Fruit fly (Drosophila melanogaster) whole organism, embryonic: ENCODE measurements around the gene CG43121.

Experiments
- Atf6 ChIP-seq: fragments of 200-800 bp; sonication (Bioruptor generic); IDR thresholded peaks from 2 replicates; pipeline ENCODE4 v1.3.6; 2022; ENCODE audit warnings: missing biosample characterization, missing genetic modification characterization
- Blimp-1 ChIP-seq: fragments of 200-800 bp; sonication (Bioruptor generic); optimal IDR thresholded peaks from 3 replicates; lab custom pipeline; 2018; ENCODE audit warnings: missing biosample characterization, missing genetic modification characterization, mild to moderate bottlenecking, moderate library complexity, missing genetic modification reagents
- BtbVII ChIP-seq: fragments of 200-800 bp; sonication (Bioruptor generic); optimal IDR thresholded peaks from 3 replicates; lab custom pipeline; 2017; ENCODE audit warnings: missing biosample characterization, mild to moderate bottlenecking, missing genetic modification characterization
- CG10366 ChIP-seq: fragments of 200-800 bp; sonication (Bioruptor generic); IDR thresholded peaks from 2 replicates; pipeline ENCODE4 v1.3.6; 2022; ENCODE audit warnings: missing biosample characterization, missing genetic modification characterization
- CG11085 ChIP-seq: fragments of 200-800 bp; sonication (Bioruptor generic); IDR thresholded peaks from 2 replicates; pipeline ENCODE4 v1.3.6; 2022; ENCODE audit warnings: missing biosample characterization, missing genetic modification characterization
- CG12769 ChIP-seq: fragments of 200-800 bp; sonication (Bioruptor generic); optimal IDR thresholded peaks from 2 replicates; lab custom pipeline; 2019; ENCODE audit warnings: missing biosample characterization, mild to moderate bottlenecking, missing genetic modification characterization, moderate library complexity
- CG14667 ChIP-seq: fragments of 200-800 bp; sonication (Bioruptor generic); IDR thresholded peaks from 2 replicates; pipeline ENCODE4 v1.3.6; 2022; ENCODE audit warnings: missing biosample characterization, missing genetic modification characterization
- CG15011 ChIP-seq: fragments of 200-800 bp; sonication (Bioruptor generic); optimal IDR thresholded peaks from 3 replicates; lab custom pipeline; 2018; ENCODE audit warnings: missing biosample characterization, mild to moderate bottlenecking, missing genetic modification characterization
- CG1602 ChIP-seq: fragments of 200-800 bp; sonication (Bioruptor generic); optimal IDR thresholded peaks from 3 replicates; lab custom pipeline; 2016; ENCODE audit warnings: missing biosample characterization, missing genetic modification characterization
- CG1647 ChIP-seq: fragments of 200-800 bp; sonication (Bioruptor generic); optimal IDR thresholded peaks from 3 replicates; lab custom pipeline; 2016; ENCODE audit warnings: missing biosample characterization, missing genetic modification characterization
- CG18011 ChIP-seq: fragments of 200-800 bp; sonication (Bioruptor generic); optimal IDR thresholded peaks from 2 replicates; lab custom pipeline; 2017; ENCODE audit warnings: missing biosample characterization, missing genetic modification characterization, mild to moderate bottlenecking, moderate library complexity, missing genotype
- CG2116 ChIP-seq: fragments of 200-800 bp; sonication (Bioruptor generic); optimal IDR thresholded peaks from 3 replicates; lab custom pipeline; 2018; ENCODE audit warnings: missing biosample characterization, mild to moderate bottlenecking, missing genetic modification characterization
- CG2199 ChIP-seq: fragments of 200-800 bp; sonication (Bioruptor generic); IDR thresholded peaks from 3 replicates; pipeline ENCODE4 v1.3.6; 2022; ENCODE audit warnings: missing biosample characterization, missing genetic modification characterization
- CG3065 ChIP-seq: fragments of 200-800 bp; sonication (Bioruptor generic); optimal IDR thresholded peaks from 2 replicates; lab custom pipeline; 2016; ENCODE audit warnings: missing biosample characterization, missing genetic modification characterization
- CG31388 ChIP-seq: fragments of 200-800 bp; sonication (Bioruptor generic); optimal IDR thresholded peaks from 2 replicates; lab custom pipeline; 2016; ENCODE audit warnings: missing biosample characterization, missing genetic modification characterization
- CG32772 ChIP-seq: fragments of 200-800 bp; sonication (Bioruptor generic); IDR thresholded peaks from 2 replicates; pipeline ENCODE4 v1.3.6; 2022; ENCODE audit warnings: missing biosample characterization, missing genetic modification characterization
- CG5180 ChIP-seq: fragments of 200-800 bp; sonication (Bioruptor generic); optimal IDR thresholded peaks from 3 replicates; lab custom pipeline; 2017; ENCODE audit warnings: missing biosample characterization, missing genetic modification characterization, mild to moderate bottlenecking, moderate library complexity, missing genetic modification reagents
- CG5953 ChIP-seq: fragments of 200-800 bp; sonication (Bioruptor generic); IDR thresholded peaks from 2 replicates; pipeline ENCODE4 v1.3.6; 2022; ENCODE audit warnings: missing biosample characterization, missing genetic modification characterization
- CG6765 ChIP-seq: fragments of 200-800 bp; sonication (Bioruptor generic); optimal IDR thresholded peaks from 3 replicates; lab custom pipeline; 2017; ENCODE audit warnings: missing biosample characterization, mild to moderate bottlenecking, missing genetic modification characterization
- CG9932 ChIP-seq: fragments of 200-800 bp; sonication (Bioruptor generic); IDR thresholded peaks from 2 replicates; pipeline ENCODE4 v1.3.6; 2022; ENCODE audit warnings: missing biosample characterization, missing genetic modification characterization
- Dfd ChIP-seq, 2 experiments: fragments of >200 bp; optimal IDR thresholded peaks; 2 replicates each; lab custom pipeline; 2017; ENCODE audit warnings: missing biosample characterization in 2 of 2, missing genetic modification characterization in 2 of 2
- Ets65A ChIP-seq: fragments of 200-800 bp; sonication (Bioruptor generic); peaks from one replicate; lab custom pipeline; 2016; ENCODE audit warnings: missing biosample characterization, missing genetic modification characterization
- Fer3 ChIP-seq: fragments of 200-800 bp; sonication (Bioruptor generic); optimal IDR thresholded peaks from 2 replicates; lab custom pipeline; 2018; ENCODE audit warnings: missing biosample characterization, mild to moderate bottlenecking, missing genetic modification characterization, moderate library complexity
- Gug ChIP-seq: fragments of 200-800 bp; sonication (Bioruptor generic); IDR thresholded peaks from 4 replicates; pipeline ENCODE4 v1.3.6; 2022; ENCODE audit warnings: missing biosample characterization, missing genetic modification characterization
- HmgD ChIP-seq: fragments of 200-800 bp; sonication (Bioruptor generic); optimal IDR thresholded peaks from 3 replicates; lab custom pipeline; 2016; ENCODE audit warnings: missing biosample characterization, missing genetic modification characterization
- Nf-YC ChIP-seq: fragments of 200-800 bp; optimal IDR thresholded peaks from 3 replicates; lab custom pipeline; 2019; ENCODE audit warnings: missing biosample characterization, mild to moderate bottlenecking, missing genetic modification characterization, moderate library complexity
- Ptx1 ChIP-seq: fragments of 200-800 bp; sonication (Bioruptor generic); IDR thresholded peaks from 2 replicates; pipeline ENCODE4 v1.3.6; 2022; ENCODE audit warnings: missing biosample characterization, missing genetic modification characterization
- Sin3A ChIP-seq: fragments of >200 bp; optimal IDR thresholded peaks from 2 replicates; lab custom pipeline; 2018
- Sox102F ChIP-seq: fragments of 200-800 bp; sonication (Bioruptor generic); optimal IDR thresholded peaks from 2 replicates; lab custom pipeline; 2018; ENCODE audit warnings: missing biosample characterization, mild to moderate bottlenecking, missing genetic modification characterization, moderate library complexity
- TFAM ChIP-seq: fragments of 200-800 bp; sonication (Bioruptor generic); optimal IDR thresholded peaks from 2 replicates; lab custom pipeline; 2017; ENCODE audit warnings: missing biosample characterization, missing genetic modification characterization, inconsistent platforms
- abd-A ChIP-seq: fragments of 200-800 bp; sonication (Bioruptor generic); optimal IDR thresholded peaks from 3 replicates; lab custom pipeline; 2019; ENCODE audit warnings: missing biosample characterization, mild to moderate bottlenecking, missing genetic modification characterization, moderate library complexity
- al ChIP-seq: fragments of 200-800 bp; sonication (Bioruptor generic); IDR thresholded peaks from 2 replicates; pipeline ENCODE4 v1.3.6; 2022; ENCODE audit warnings: missing biosample characterization, missing genetic modification characterization
- bowl ChIP-seq: fragments of 200-800 bp; sonication (Bioruptor generic); IDR thresholded peaks from 2 replicates; pipeline ENCODE4 v1.3.6; 2022; ENCODE audit warnings: missing biosample characterization, missing genetic modification characterization
- bsh ChIP-seq, 2 experiments: fragments of 200-800 bp; sonication (Bioruptor generic); optimal IDR thresholded peaks; 2 replicates each; lab custom pipeline; 2017 to 2018; ENCODE audit warnings: mild to moderate bottlenecking in 2 of 2, missing biosample characterization in 2 of 2, missing genetic modification characterization in 2 of 2, moderate library complexity in 1 of 2
- cas ChIP-seq: fragments of 200-800 bp; sonication (Bioruptor generic); IDR thresholded peaks from 2 replicates; pipeline ENCODE4 v1.3.6; 2022; ENCODE audit warnings: missing biosample characterization, missing genetic modification characterization
- dm ChIP-seq: fragments of 200-800 bp; sonication (Bioruptor generic); optimal IDR thresholded peaks from 3 replicates; lab custom pipeline; 2016; ENCODE audit warnings: missing biosample characterization, missing genetic modification characterization
- ems ChIP-seq: fragments of 200-800 bp; sonication (Bioruptor generic); optimal IDR thresholded peaks from 3 replicates; lab custom pipeline; 2016; ENCODE audit warnings: missing biosample characterization, missing genetic modification characterization
- fd3F ChIP-seq: fragments of 200-800 bp; sonication (Bioruptor generic); optimal IDR thresholded peaks from 2 replicates; lab custom pipeline; 2018; ENCODE audit warnings: missing biosample characterization, mild to moderate bottlenecking, missing genetic modification characterization, moderate library complexity
- fru ChIP-seq: fragments of >200 bp; optimal IDR thresholded peaks from 2 replicates; lab custom pipeline; 2017
- gfzf ChIP-seq: fragments of 200-800 bp; sonication (Bioruptor generic); optimal IDR thresholded peaks from 2 replicates; lab custom pipeline; 2016; ENCODE audit warnings: missing biosample characterization, mild to moderate bottlenecking, missing genetic modification characterization, moderate library complexity
- ind ChIP-seq: fragments of 200-800 bp; sonication (Bioruptor generic); optimal IDR thresholded peaks from 3 replicates; lab custom pipeline; 2016; ENCODE audit warnings: missing biosample characterization, missing genetic modification characterization
- lab ChIP-seq: fragments of 200-800 bp; sonication (Bioruptor generic); optimal IDR thresholded peaks from 3 replicates; lab custom pipeline; 2017; ENCODE audit warnings: missing biosample characterization, missing genetic modification characterization, mild to moderate bottlenecking, moderate library complexity, missing genetic modification reagents
- luna ChIP-seq: fragments of 200-800 bp; sonication (Bioruptor generic); optimal IDR thresholded peaks from 2 replicates; lab custom pipeline; 2016; ENCODE audit warnings: missing biosample characterization, missing genetic modification characterization
- nmo ChIP-seq: fragments of 200-800 bp; sonication (Bioruptor generic); optimal IDR thresholded peaks from 2 replicates; lab custom pipeline; 2018; ENCODE audit warnings: missing biosample characterization, mild to moderate bottlenecking, missing genetic modification characterization, moderate library complexity
- org-1 ChIP-seq: fragments of 200-800 bp; sonication (Bioruptor generic); optimal IDR thresholded peaks from 2 replicates; lab custom pipeline; 2017; ENCODE audit warnings: missing biosample characterization, missing genetic modification characterization
- pfk ChIP-seq: fragments of 200-800 bp; sonication (Bioruptor generic); optimal IDR thresholded peaks from 2 replicates; lab custom pipeline; 2018; ENCODE audit warnings: missing biosample characterization, mild to moderate bottlenecking, missing genetic modification characterization, moderate library complexity
- sc ChIP-seq, 3 experiments: fragments of >200 bp in 2 of 3; fragments of 200-800 bp in 1 of 3; sonication (Bioruptor generic) in 1 of 3; optimal IDR thresholded peaks; 2 replicates in 2 of 3; 3 replicates in 1 of 3; lab custom pipeline; 2017; ENCODE audit warnings: mild to moderate bottlenecking in 1 of 3, missing biosample characterization in 1 of 3, missing genetic modification characterization in 1 of 3, missing genetic modification reagents in 1 of 3
- scrt ChIP-seq: fragments of 200-800 bp; sonication (Bioruptor generic); optimal IDR thresholded peaks from 2 replicates; lab custom pipeline; 2018; ENCODE audit warnings: missing biosample characterization, mild to moderate bottlenecking, missing genetic modification characterization, moderate library complexity
- unc-4 ChIP-seq: fragments of 200-800 bp; sonication (Bioruptor generic); IDR thresholded peaks from 2 replicates; pipeline ENCODE4 v1.3.6; 2022; ENCODE audit warnings: missing biosample characterization, missing genetic modification characterization; ENCODE audit not compliant: partially characterized antibody
- usp ChIP-seq: fragments of >200 bp; optimal IDR thresholded peaks from 2 replicates; lab custom pipeline; 2017; ENCODE audit warnings: missing biosample characterization, missing genetic modification characterization

CG43121 gene

dm6 chr3L:14678097-14678679, 6.0 kb upstream of the CG43121 start, which contains the start of gene CG4914 (continued):
- no peak for TF ChIP-seq CG12769
- TF ChIP-seq ems (GFP tag; lab: Kevin White, UChicago), result peak; percentile 14
- TF ChIP-seq Nf-YC (tag; lab: Kevin White, UChicago), result no peak
- peak; percentile 19; the same call in 1 of the 2 replicates for TF ChIP-seq CG5953 (GFP tag; lab: Robert Waterston, UW)
- TF ChIP-seq scrt, result peak; percentile 30
- TF ChIP-seq nmo, result peak; percentile 93
- TF ChIP-seq bowl, result no peak
- no peak for TF ChIP-seq TFAM (GFP tag; lab: Kevin White, UChicago)
- no peak for TF ChIP-seq CG2199
- no peak for TF ChIP-seq HmgD (GFP tag; lab: Kevin White, UChicago)
- peak; percentile 88 for TF ChIP-seq Blimp-1
- TF ChIP-seq pfk (GFP tag; lab: Kevin White, UChicago), result no peak
- no peak for TF ChIP-seq CG1647 (GFP tag; lab: Kevin White, UChicago)
- TF ChIP-seq lab (GFP tag; lab: Kevin White, UChicago), result peak; percentile 74
- TF ChIP-seq CG11085 (GFP tag; lab: Robert Waterston, UW), result no peak
- peak; percentile 74 for TF ChIP-seq Ptx1 (GFP tag; lab: Robert Waterston, UW)
- no peak for TF ChIP-seq fru
- peak; percentile 79 for TF ChIP-seq CG1602 (GFP tag; lab: Kevin White, UChicago)
- no peak for TF ChIP-seq usp
- peak; percentile 51 for TF ChIP-seq fd3F (GFP tag; lab: Kevin White, UChicago)
- TF ChIP-seq ind (GFP tag; lab: Kevin White, UChicago), result peak; percentile 50
- no peak for TF ChIP-seq cas
- TF ChIP-seq CG14667, result peak; percentile 36; the same call in 1 of the 2 replicates
- peak; percentile 55 for TF ChIP-seq Fer3 (tag; lab: Kevin White, UChicago)
- TF ChIP-seq bsh (GFP tag; optimal IDR thresholded peaks at IDR 0.05; lab: Kevin White, UChicago), result peak; percentile 81 to 93
- peak; percentile 88 for TF ChIP-seq Sox102F (GFP tag; lab: Kevin White, UChicago)
- no peak for TF ChIP-seq Dfd (GFP tag; optimal IDR thresholded peaks at IDR 0.05; lab: Kevin White, UChicago)
- TF ChIP-seq org-1 (GFP tag; lab: Kevin White, UChicago), result peak; percentile 67
- peak; percentile 50; the same call in 1 of the 2 replicates for TF ChIP-seq CG32772 (GFP tag; lab: Robert Waterston, UW)
- peak; percentile 59 for TF ChIP-seq CG15011 (GFP tag; lab: Kevin White, UChicago)
- TF ChIP-seq Sin3A, result no peak
- TF ChIP-seq CG31388 (GFP tag; lab: Kevin White, UChicago), result peak; percentile 31
- TF ChIP-seq BtbVII, result peak; percentile 11
- peak; percentile 37; the same call in 1 of the 2 replicates for TF ChIP-seq CG9932 (GFP tag; lab: Robert Waterston, UW)
- TF ChIP-seq sc (optimal IDR thresholded peaks at IDR 0.05; lab: Kevin White, UChicago), result no peak
- peak; percentile 82 for TF ChIP-seq sc (GFP tag; optimal IDR thresholded peaks at IDR 0.05; lab: Kevin White, UChicago)
- TF ChIP-seq Gug (GFP tag; lab: Robert Waterston, UW), result peak; percentile 39; the same call in 2 of the 4 replicates
- TF ChIP-seq CG5180 (GFP tag; lab: Kevin White, UChicago), result peak; percentile 31
- TF ChIP-seq Atf6, result peak; percentile 35; the same call in 1 of the 2 replicates
- no peak for TF ChIP-seq CG6765 (GFP tag; lab: Kevin White, UChicago)
- peak; percentile 46; the same call in 1 of the 2 replicates for TF ChIP-seq CG10366
- peak; percentile 44 for TF ChIP-seq CG3065 (GFP tag; lab: Kevin White, UChicago)
- TF ChIP-seq al, result peak; percentile 49; the same call in 1 of the 2 replicates
- TF ChIP-seq CG2116 (GFP tag; lab: Kevin White, UChicago), result peak; percentile 53
- TF ChIP-seq luna (GFP tag; lab: Kevin White, UChicago), result no peak
- TF ChIP-seq gfzf (GFP tag; lab: Kevin White, UChicago), result no peak
- TF ChIP-seq CG18011 (GFP tag; lab: Kevin White, UChicago), result peak; percentile 13
- TF ChIP-seq dm (GFP tag; lab: Kevin White, UChicago), result no peak
- TF ChIP-seq unc-4 (GFP tag; lab: Robert Waterston, UW), result no peak
- TF ChIP-seq abd-A (tag; lab: Kevin White, UChicago), result no peak
- no peak for TF ChIP-seq Ets65A (GFP tag; lab: Kevin White, UChicago)
